Fruit fly (Drosophila melanogaster): ENCODE results near the gene CG31546.

- TF ChIP-seq rn (GFP tag; IDR thresholded peaks at IDR 0.05): peak; percentile 51
- TF ChIP-seq CG17806 (tag; optimal IDR thresholded peaks at IDR 0.05): peak; percentile 45
- TF ChIP-seq Pif1B (GFP tag; optimal IDR thresholded peaks at IDR 0.05): peak; percentile 34
- TF ChIP-seq gl (tag; optimal IDR thresholded peaks at IDR 0.05): peak; percentile 14
- peak; percentile 33; the same call in 1 of the 2 replicates for TF ChIP-seq CG32121 (GFP tag; IDR thresholded peaks at IDR 0.05)
- peak; percentile 58 for TF ChIP-seq CG8301 (tag; optimal IDR thresholded peaks at IDR 0.05)
- peak; percentile 70 for TF ChIP-seq CG8159 (tag; optimal IDR thresholded peaks at IDR 0.05)
- peak; percentile 30 for TF ChIP-seq CG34367 (tag; optimal IDR thresholded peaks at IDR 0.05)
- TF ChIP-seq CG12605 (GFP tag; IDR thresholded peaks at IDR 0.05): peak; percentile 30
- TF ChIP-seq EcR (GFP tag; optimal IDR thresholded peaks at IDR 0.05): no peak
- no peak for TF ChIP-seq D1 (tag; optimal IDR thresholded peaks at IDR 0.05)
- TF ChIP-seq Snoo (tag; optimal IDR thresholded peaks at IDR 0.05): peak; percentile 60
- peak; percentile 61 for TF ChIP-seq Pif1A (GFP tag; optimal IDR thresholded peaks at IDR 0.05)
These were observed 15.0 kb downstream of the CG31546 start for dm6 chr3R:5620387-5620956.

All from whole organism, pupa.